Fruit fly (Drosophila melanogaster) S2 (cell line): ENCODE results near the gene CG14883.
A peak's percentile ranks its signal among the peaks of the same experiment; 100 is the strongest.

ENCODE experiments used
- CG8478 ChIP-seq: fragments of >200 bp; optimal IDR thresholded peaks from 2 replicates; lab custom pipeline; 2018
- CTCF ChIP-seq, 2 experiments: fragments of >200 bp; optimal IDR thresholded peaks; 2 replicates each; lab custom pipeline; 2018

Gene CG14883

DNA sequence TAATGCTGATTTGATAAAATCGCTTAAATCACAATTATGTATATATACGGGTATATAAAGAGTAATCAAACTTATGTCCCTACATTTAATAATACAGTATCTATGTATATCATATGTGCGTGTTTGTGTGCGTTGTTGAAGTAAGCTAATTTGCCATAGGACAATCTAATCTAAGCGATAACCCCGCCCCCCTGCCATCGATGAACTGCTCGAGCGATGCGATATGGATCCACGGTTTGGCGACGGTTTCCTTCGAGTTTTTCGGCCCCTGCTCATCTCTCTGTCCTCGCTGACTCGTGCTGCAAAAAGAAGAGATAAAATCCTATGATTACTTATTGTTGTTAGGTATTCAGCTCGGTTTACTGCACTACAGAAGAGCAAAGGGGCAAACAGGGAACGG is 9.0 kb upstream of the CG14883 start:
- TF ChIP-seq CG8478 (no peak), CTCF (optimal IDR thresholded peaks at IDR 0.05; lab: Kevin White, UChicago) (no peak)

dm6 chr3R:16447448-16448045 is 8.3 kb upstream of the CG14883 start:
- no peak for TF ChIP-seq CTCF (optimal IDR thresholded peaks at IDR 0.05; lab: Kevin White, UChicago)
- TF ChIP-seq CG8478: no peak

dm6 chr3R:16448378-16449134 is 7.3 kb upstream of the CG14883 start:
- no peak for TF ChIP-seq CTCF (optimal IDR thresholded peaks at IDR 0.05; lab: Kevin White, UChicago)
- TF ChIP-seq CG8478: no peak

DNA sequence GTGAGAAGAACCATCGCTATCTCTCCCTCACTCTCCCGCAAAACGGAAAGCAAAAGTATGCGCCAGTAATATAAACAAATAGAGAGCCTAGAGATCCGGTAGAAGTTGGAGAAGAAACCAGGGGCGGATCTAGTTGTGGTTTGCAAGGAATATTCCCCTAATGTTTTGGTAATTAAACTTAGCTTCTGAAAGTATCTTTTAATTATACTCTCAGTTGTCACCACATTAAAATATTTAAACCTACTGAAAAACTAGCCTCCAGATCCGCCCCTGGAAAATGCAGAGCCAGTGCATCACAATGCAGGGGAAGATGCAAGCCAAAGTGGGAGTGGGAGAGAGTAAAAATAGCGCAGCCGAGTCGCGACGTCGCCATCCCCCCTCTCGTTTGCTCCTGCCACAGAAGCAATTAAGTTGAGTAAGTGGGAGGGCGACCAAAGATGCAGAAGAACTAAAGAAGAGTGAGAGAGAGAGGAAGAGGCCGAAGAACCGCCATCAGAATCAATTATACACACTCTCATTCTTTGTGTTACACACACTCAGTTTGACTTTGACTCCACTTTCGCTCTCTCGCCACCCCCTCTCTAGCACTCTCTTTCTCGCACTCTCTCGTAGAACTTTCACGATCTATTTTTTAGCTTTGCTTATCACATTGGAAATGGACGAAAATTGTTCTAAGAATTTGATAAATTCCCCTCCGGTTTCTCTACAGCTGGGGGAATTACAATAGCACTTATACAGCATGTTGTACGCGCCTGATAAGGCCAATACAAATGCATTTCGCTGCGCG is 6.5 kb upstream of the CG14883 start:
- TF ChIP-seq CTCF (optimal IDR thresholded peaks at IDR 0.05; lab: Kevin White, UChicago) (no peak), CG8478 (no peak)

dm6 chr3R:16452954-16453587 is 2.8 kb upstream of the CG14883 start:
- TF ChIP-seq CG8478 (no peak), CTCF (optimal IDR thresholded peaks at IDR 0.05; lab: Kevin White, UChicago) (no peak)

DNA sequence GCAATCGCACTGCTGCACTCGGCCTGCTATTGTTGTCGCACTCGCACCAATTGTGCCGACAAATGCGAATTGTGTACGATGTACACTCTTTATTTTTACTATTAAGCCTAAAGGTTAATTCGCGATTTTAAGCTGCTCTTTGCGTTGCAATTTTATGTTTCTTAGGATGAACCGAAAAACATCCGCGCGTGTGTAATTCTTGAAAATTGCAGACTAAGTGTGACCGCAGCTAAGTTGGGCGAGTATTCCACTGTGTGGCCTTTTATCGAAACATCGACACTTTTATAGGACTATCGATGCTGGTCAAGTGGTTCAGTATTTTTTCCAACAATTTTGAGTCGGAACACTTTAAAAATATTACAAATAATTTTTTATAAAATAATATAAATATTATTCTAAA is 2.3 kb upstream of the CG14883 start, which contains the start of gene Pak3:
Pak3 (minus strand) TSS at position 225 of the 400 bp plus-strand sequence.
- TF ChIP-seq CTCF (optimal IDR thresholded peaks at IDR 0.05; lab: Kevin White, UChicago) (peak in 1 of 2 experiments; percentile 24), CG8478 (no peak)

DNA sequence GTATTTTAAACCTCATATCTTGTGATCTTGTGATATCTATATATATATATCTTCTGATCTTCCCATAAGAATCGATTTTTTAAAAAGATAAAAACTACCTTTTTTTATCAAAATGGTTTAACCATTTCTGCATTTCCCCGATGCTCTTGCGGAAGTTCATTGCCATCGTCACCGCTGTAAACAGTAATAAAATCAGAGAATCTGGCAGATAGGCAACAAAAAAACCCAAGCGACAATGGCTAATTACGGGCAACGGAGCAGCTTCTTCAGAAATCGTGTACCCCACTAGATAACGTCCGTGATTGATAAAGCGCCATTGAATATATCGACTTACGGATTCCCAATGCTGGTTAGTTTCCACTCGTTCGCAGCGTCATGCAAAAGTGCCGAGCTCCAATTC is 1.7 kb upstream of the CG14883 start, which contains the start of gene CG10405:
CG10405 (plus strand) TSS at position 301 of the 400 bp plus-strand sequence.
- TF ChIP-seq CTCF (optimal IDR thresholded peaks at IDR 0.05; lab: Kevin White, UChicago): no peak
- no peak for TF ChIP-seq CG8478

- TF ChIP-seq CTCF (optimal IDR thresholded peaks at IDR 0.05; lab: Kevin White, UChicago): no peak
- TF ChIP-seq CG8478: no peak
Measured at dm6 chr3R:16456607-16457006, 755 bp downstream of the CG14883 start.

- TF ChIP-seq CTCF (optimal IDR thresholded peaks at IDR 0.05; lab: Kevin White, UChicago) (no peak), CG8478 (no peak)
Measured at dm6 chr3R:16468556-16468955, 12.7 kb downstream of the CG14883 start.

DNA sequence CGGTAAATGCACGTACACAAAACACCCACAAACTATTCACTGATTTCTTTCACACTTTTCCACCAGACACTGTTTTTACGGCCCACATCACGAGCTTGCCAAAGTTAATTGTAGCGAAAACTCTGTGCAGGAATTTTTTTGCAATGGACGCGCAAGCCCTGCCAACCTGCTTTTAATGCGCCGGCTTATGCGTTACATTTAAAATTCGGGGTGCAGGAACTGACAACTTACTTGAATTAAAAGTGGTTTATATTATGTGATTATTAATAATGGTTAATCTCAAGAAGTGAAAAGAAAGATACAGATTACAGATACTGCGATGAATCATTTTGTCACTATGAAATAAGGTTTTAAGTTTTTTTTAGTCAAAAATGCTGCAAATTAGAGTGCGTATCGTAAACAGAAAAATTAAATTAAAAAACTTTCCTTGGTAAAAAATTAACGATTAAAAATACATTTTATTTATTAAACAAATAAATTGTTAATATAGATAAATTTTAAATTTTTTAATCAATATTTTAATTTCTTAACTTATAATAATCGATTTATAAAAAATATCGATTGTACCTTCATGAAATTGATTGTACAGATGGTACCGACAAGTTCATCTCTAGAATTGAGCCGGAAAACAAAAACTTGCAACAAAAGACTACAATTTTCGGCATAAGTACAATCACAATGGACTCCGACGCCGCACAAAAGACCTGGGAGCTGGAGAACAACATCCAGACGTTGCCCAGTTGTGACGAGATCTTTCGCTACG is 13.8 kb downstream of the CG14883 start, which contains the start of the genes CG42232 and CSN5:
CG42232 (minus strand) TSS at position 163 of the 763 bp plus-strand sequence.
CSN5 (plus strand) TSS at position 599 of the 763 bp plus-strand sequence.
- no peak for TF ChIP-seq CTCF (optimal IDR thresholded peaks at IDR 0.05; lab: Kevin White, UChicago)
- TF ChIP-seq CG8478: no peak

DNA sequence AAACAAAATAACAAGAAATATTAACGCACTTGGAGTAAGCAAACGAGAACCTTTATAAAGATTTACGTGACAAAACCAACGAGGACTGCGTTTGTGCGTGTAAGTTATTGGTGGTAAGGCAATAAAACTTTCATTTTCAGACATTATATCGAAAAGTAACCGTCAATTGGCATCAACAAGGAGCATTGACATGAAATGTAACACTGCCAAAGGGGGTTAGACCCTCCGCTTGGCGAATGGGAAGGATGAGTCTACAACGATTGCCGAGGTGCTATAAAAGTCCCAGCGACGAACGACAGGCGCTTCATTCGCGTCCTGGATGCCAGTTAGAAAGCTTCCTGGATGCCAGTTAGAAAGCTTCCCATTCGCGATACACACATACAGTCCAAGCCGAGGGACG is 16.4 kb downstream of the CG14883 start, which contains the start of gene Gyc89Da:
Gyc89Da (plus strand) TSS at position 301 of the 400 bp plus-strand sequence.
- TF ChIP-seq CG8478 (no peak), CTCF (optimal IDR thresholded peaks at IDR 0.05; lab: Kevin White, UChicago) (no peak)

dm6 chr3R:16476472-16476871 is 20.6 kb downstream of the CG14883 start:
- no peak for TF ChIP-seq CTCF (optimal IDR thresholded peaks at IDR 0.05; lab: Kevin White, UChicago)
- TF ChIP-seq CG8478: no peak

- no peak for TF ChIP-seq CTCF (optimal IDR thresholded peaks at IDR 0.05; lab: Kevin White, UChicago)
Measured at dm6 chr3R:16477033-16477432, 21.2 kb downstream of the CG14883 start, which contains the start of gene Gyc89Db. TSS of gene Gyc89Db (plus strand) at chr3R:16477110.

DNA sequence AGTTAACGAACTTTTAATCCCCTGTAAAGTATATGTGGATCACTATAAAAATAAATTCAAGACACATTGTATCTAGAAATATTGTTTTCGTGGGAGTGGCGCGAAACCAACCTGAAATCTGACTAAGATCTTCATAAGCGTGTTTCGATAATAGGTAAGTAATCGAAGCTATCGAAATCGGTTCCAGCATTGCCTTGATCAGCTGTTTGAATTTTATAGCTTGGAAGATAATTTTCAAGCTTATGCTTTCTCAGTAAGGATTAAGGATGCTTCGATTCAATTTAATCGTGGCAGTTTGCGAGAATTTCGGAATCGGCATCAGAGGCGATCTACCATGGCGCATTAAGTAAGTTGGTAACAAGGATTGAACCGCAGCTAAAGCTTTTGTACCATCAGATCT is 25.1 kb downstream of the CG14883 start, which contains the start of gene Dhfr:
Dhfr (plus strand) TSS at position 173 of the 400 bp plus-strand sequence.
- TF ChIP-seq CTCF (optimal IDR thresholded peaks at IDR 0.05; lab: Kevin White, UChicago) (no peak), CG8478 (no peak)
